Fruit fly (Drosophila melanogaster): Measurements from ENCODE around the gene CG32576.

DNA sequence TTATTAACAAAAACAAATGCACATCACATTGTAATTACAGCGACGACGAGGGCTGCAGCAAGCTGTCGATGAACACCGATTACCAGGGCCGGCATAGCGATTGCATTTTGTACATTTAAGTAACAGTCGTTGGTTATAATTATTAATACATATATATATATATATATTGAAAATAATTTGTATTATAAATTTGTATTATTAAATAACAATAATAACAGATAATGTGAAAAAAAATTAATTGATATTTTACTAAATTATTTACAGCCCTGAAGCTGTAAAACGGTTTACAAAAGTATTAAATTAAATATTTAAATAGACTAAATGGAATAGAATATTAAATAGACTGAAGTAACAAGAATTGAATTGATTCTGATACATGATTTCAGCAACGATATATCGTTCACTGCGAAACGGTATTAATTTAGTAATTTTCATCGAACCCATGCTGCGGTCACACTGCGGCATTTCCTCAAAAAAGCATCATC, 12.4 kb downstream of the CG32576 start, which contains the start of the genes kat80 and Prosalpha4:
- TF ChIP-seq CG8478 (optimal IDR thresholded peaks at IDR 0.05) (no peak), CTCF (optimal IDR thresholded peaks at IDR 0.05) (no peak)

Measured in S2 (cell line).